Worm (Caenorhabditis elegans) whole organism, young adult: ENCODE results near the gene str-78.

Source experiments
- C06A6.2 ChIP-seq: fragments of 200-800 bp; sonication (Bioruptor generic); conservative IDR thresholded peaks from 2 replicates; pipeline ENCODE4 v1.3.6; 2022; ENCODE audit warnings: missing genetic modification characterization, missing compliant biosample characterization
- D2030.7 ChIP-seq: fragments of 200-800 bp; sonication (Bioruptor generic); IDR thresholded peaks from 2 replicates; pipeline ENCODE4 v1.3.6; 2022; ENCODE audit warnings: missing genetic modification reagents, missing genetic modification characterization, missing compliant biosample characterization
- F23B12.7 ChIP-seq: sonication (generic microtip); optimal IDR thresholded peaks from 2 replicates; lab custom pipeline; 2017; ENCODE audit warnings: missing genetic modification characterization, mild to moderate bottlenecking, missing compliant biosample characterization, antibody characterized with exemption, moderate library complexity; ENCODE audit not compliant: insufficient read depth
- F33H1.4 ChIP-seq: fragments of 200-800 bp; sonication (Bioruptor generic); IDR thresholded peaks from 2 replicates; pipeline ENCODE4 v1.3.6; 2022; ENCODE audit warnings: missing genetic modification reagents, missing genetic modification characterization, missing compliant biosample characterization
- F37B4.10 ChIP-seq: fragments of 200-800 bp; sonication (Bioruptor generic); IDR thresholded peaks from 2 replicates; pipeline ENCODE4 v1.3.6; 2022; ENCODE audit warnings: missing genetic modification characterization, missing compliant biosample characterization
- F49E8.2 ChIP-seq: sonication (generic microtip); optimal IDR thresholded peaks from 3 replicates; lab custom pipeline; 2017; ENCODE audit warnings: missing genetic modification characterization, mild to moderate bottlenecking, missing compliant biosample characterization, antibody characterized with exemption, moderate library complexity; ENCODE audit not compliant: insufficient read depth
- F52B5.7 ChIP-seq: sonication (generic microtip); optimal IDR thresholded peaks from 2 replicates; lab custom pipeline; 2016; ENCODE audit warnings: mild to moderate bottlenecking, missing genetic modification characterization, missing compliant biosample characterization
- K12H6.12 ChIP-seq: fragments of 200-800 bp; sonication (Bioruptor generic); optimal IDR thresholded peaks from 2 replicates; lab custom pipeline; 2018; ENCODE audit warnings: mild to moderate bottlenecking, missing genetic modification characterization, missing compliant biosample characterization
- T07F8.4 ChIP-seq: sonication (generic microtip); optimal IDR thresholded peaks from 2 replicates; lab custom pipeline; 2016; ENCODE audit warnings: mild to moderate bottlenecking, missing genetic modification characterization, moderate library complexity, missing compliant biosample characterization
- T26A5.8 ChIP-seq: sonication (generic microtip); optimal IDR thresholded peaks from 2 replicates; lab custom pipeline; 2016; ENCODE audit warnings: missing genetic modification characterization, missing compliant biosample characterization
- Y56A3A.18 ChIP-seq: fragments of 200-800 bp; sonication (Bioruptor generic); IDR thresholded peaks from 2 replicates; pipeline ENCODE4 v1.3.6; 2022; ENCODE audit warnings: missing genetic modification reagents, missing genetic modification characterization, missing compliant biosample characterization
- ZK185.1 ChIP-seq: sonication (generic microtip); optimal IDR thresholded peaks from 2 replicates; lab custom pipeline; 2016; ENCODE audit warnings: mild to moderate bottlenecking, missing genetic modification characterization, missing compliant biosample characterization; ENCODE audit not compliant: poor library complexity, severe bottlenecking
- atf-7 ChIP-seq: sonication (generic microtip); optimal IDR thresholded peaks from 2 replicates; lab custom pipeline; 2017; ENCODE audit warnings: mild to moderate bottlenecking, missing genetic modification characterization, missing compliant biosample characterization
- attf-6 ChIP-seq: fragments of 200-800 bp; sonication (Bioruptor generic); IDR thresholded peaks from 2 replicates; pipeline ENCODE4 v1.3.6; 2022; ENCODE audit warnings: missing genetic modification reagents, missing genetic modification characterization, missing compliant biosample characterization
- cebp-2 ChIP-seq: fragments of 200-800 bp; sonication (Bioruptor generic); IDR thresholded peaks from 2 replicates; pipeline ENCODE4 v1.3.6; 2022; ENCODE audit warnings: missing genetic modification characterization, missing compliant biosample characterization
- ceh-91 ChIP-seq: fragments of 200-800 bp; sonication (Bioruptor generic); IDR thresholded peaks from 2 replicates; pipeline ENCODE4 v1.3.6; 2022; ENCODE audit warnings: missing genetic modification reagents, missing genetic modification characterization, missing compliant biosample characterization
- die-1 ChIP-seq: sonication (generic microtip); optimal IDR thresholded peaks from 2 replicates; lab custom pipeline; 2016; ENCODE audit warnings: missing genotype, mild to moderate bottlenecking, missing genetic modification characterization, missing compliant biosample characterization
- dox-1 ChIP-seq: fragments of 200-800 bp; sonication (Bioruptor generic); IDR thresholded peaks from 2 replicates; pipeline ENCODE4 v1.3.6; 2022; ENCODE audit warnings: missing genetic modification reagents, missing genetic modification characterization, missing compliant biosample characterization
- egl-18 ChIP-seq: fragments of 200-800 bp; sonication (Bioruptor generic); IDR thresholded peaks from 2 replicates; pipeline ENCODE4 v1.3.6; 2022; ENCODE audit warnings: missing genetic modification reagents, missing genetic modification characterization, missing compliant biosample characterization
- egrh-3 ChIP-seq: fragments of 200-800 bp; sonication (Bioruptor generic); IDR thresholded peaks from 2 replicates; pipeline ENCODE4 v1.3.6; 2022; ENCODE audit warnings: missing genetic modification reagents, missing genetic modification characterization, missing compliant biosample characterization
- him-1 ChIP-seq: sonication (generic microtip); optimal IDR thresholded peaks from 2 replicates; lab custom pipeline; 2016; ENCODE audit warnings: missing genotype, missing genetic modification reagents, missing genetic modification characterization, missing compliant biosample characterization
- hmg-1.2 ChIP-seq: fragments of 200-800 bp; sonication (Bioruptor generic); IDR thresholded peaks from 2 replicates; pipeline ENCODE4 v1.3.6; 2022; ENCODE audit warnings: missing genetic modification reagents, missing genetic modification characterization, missing compliant biosample characterization
- hsf-1 ChIP-seq: fragments of 200-800 bp; sonication (Bioruptor generic); IDR thresholded peaks from 2 replicates; pipeline ENCODE4 v1.3.6; 2022; ENCODE audit warnings: missing genetic modification reagents, missing genetic modification characterization, missing compliant biosample characterization
- lin-26 ChIP-seq: fragments of 200-800 bp; sonication (Bioruptor generic); IDR thresholded peaks from 2 replicates; pipeline ENCODE4 v1.3.6; 2022; ENCODE audit warnings: missing genetic modification reagents, missing genetic modification characterization, missing compliant biosample characterization
- lin-35 ChIP-seq, 3 experiments: fragments of 150-350 bp in 2 of 3; sonication (generic microtip) in 1 of 3; optimal IDR thresholded peaks; 2 replicates each; lab custom pipeline; 2014 to 2018; ENCODE audit warnings: missing biosample characterization in 3 of 3, missing genetic modification characterization in 3 of 3, missing genetic modification reagents in 3 of 3
- lir-1 ChIP-seq: fragments of 200-800 bp; sonication (Bioruptor generic); conservative IDR thresholded peaks from 2 replicates; pipeline ENCODE4 v1.3.6; 2022; ENCODE audit warnings: missing genetic modification reagents, missing genetic modification characterization, missing compliant biosample characterization
- madf-3 ChIP-seq: fragments of 200-800 bp; sonication (Bioruptor generic); IDR thresholded peaks from 2 replicates; pipeline ENCODE4 v1.3.6; 2022; ENCODE audit warnings: missing genetic modification reagents, missing genetic modification characterization, missing compliant biosample characterization
- madf-8 ChIP-seq: fragments of 200-800 bp; sonication (Bioruptor generic); conservative IDR thresholded peaks from 2 replicates; pipeline ENCODE4 v1.3.6; 2022; ENCODE audit warnings: missing genetic modification reagents, missing genetic modification characterization, missing compliant biosample characterization
- mcd-1 ChIP-seq: fragments of 200-800 bp; sonication (Bioruptor generic); IDR thresholded peaks from 2 replicates; pipeline ENCODE4 v1.3.6; 2022; ENCODE audit warnings: missing genetic modification reagents, missing genetic modification characterization, missing compliant biosample characterization
- mel-28 ChIP-seq: sonication (generic microtip); optimal IDR thresholded peaks from 2 replicates; lab custom pipeline; 2016; ENCODE audit warnings: borderline replicate concordance, mild to moderate bottlenecking, missing genetic modification characterization, missing compliant biosample characterization
- nhr-120 ChIP-seq: fragments of 200-800 bp; sonication (Bioruptor generic); IDR thresholded peaks from 2 replicates; pipeline ENCODE4 v1.3.6; 2022; ENCODE audit warnings: missing genetic modification characterization, missing compliant biosample characterization
- pbrm-1 ChIP-seq: fragments of 200-800 bp; sonication (Bioruptor generic); IDR thresholded peaks from 2 replicates; pipeline ENCODE4 v1.3.6; 2022; ENCODE audit warnings: missing genetic modification reagents, missing genetic modification characterization, missing compliant biosample characterization
- tbp1 ChIP-seq: fragments of 200-800 bp; sonication (Bioruptor generic); optimal IDR thresholded peaks from 2 replicates; lab custom pipeline; 2018; ENCODE audit warnings: mild to moderate bottlenecking, missing genetic modification characterization, missing compliant biosample characterization
- xnd-1 ChIP-seq: sonication (generic microtip); optimal IDR thresholded peaks from 2 replicates; lab custom pipeline; 2016; ENCODE audit warnings: missing genotype, missing genetic modification reagents, missing genetic modification characterization, missing compliant biosample characterization
- ztf-22 ChIP-seq: fragments of 200-800 bp; sonication (Bioruptor generic); optimal IDR thresholded peaks from 2 replicates; lab custom pipeline; 2018; ENCODE audit warnings: mild to moderate bottlenecking, missing genetic modification characterization, moderate library complexity, missing compliant biosample characterization
- ztf-25 ChIP-seq: fragments of 200-800 bp; sonication (Bioruptor generic); IDR thresholded peaks from 2 replicates; pipeline ENCODE4 v1.3.6; 2022; ENCODE audit warnings: missing genetic modification reagents, missing genetic modification characterization, missing compliant biosample characterization
- ztf-26 ChIP-seq: sonication (generic microtip); optimal IDR thresholded peaks from 2 replicates; lab custom pipeline; 2017; ENCODE audit warnings: missing genetic modification characterization, missing compliant biosample characterization
- ztf-28 ChIP-seq: fragments of 200-800 bp; sonication (Bioruptor generic); IDR thresholded peaks from 2 replicates; pipeline ENCODE4 v1.3.6; 2022; ENCODE audit warnings: missing genetic modification reagents, missing genetic modification characterization, missing compliant biosample characterization
- ztf-6 ChIP-seq: fragments of 200-800 bp; sonication (Bioruptor generic); IDR thresholded peaks from 2 replicates; pipeline ENCODE4 v1.3.6; 2022; ENCODE audit warnings: missing genetic modification reagents, missing genetic modification characterization, missing compliant biosample characterization

str-78 gene

DNA sequence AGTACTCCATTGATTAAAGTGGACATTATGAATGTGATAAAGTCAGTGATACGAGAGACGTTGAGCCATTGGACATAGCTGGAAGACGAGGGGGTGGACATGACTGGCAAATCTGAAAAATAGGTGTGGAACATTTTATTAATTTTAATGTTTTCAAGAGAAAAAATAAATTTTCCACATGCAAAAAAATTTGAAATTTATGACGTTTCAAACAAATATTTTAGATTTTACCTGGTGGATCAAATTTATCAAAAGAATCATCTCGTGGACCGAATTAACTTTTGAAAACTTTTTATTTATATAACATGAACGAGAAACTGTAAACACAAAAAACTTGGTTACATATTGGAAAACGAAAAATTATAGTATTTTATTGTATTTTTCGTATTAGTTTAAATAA is at the start of gene str-78:
Gene str-78, minus strand, starts transcription at position 101 of the 400 bp plus-strand sequence.
- TF ChIP-seq ZK185.1, result no peak
- TF ChIP-seq tbp1 (GFP tag; lab: Kevin White, UChicago), result no peak
- TF ChIP-seq lin-35 (GFP tag; optimal IDR thresholded peaks at IDR 0.05; lab: Kevin White, UChicago), result no peak
- TF ChIP-seq mcd-1 (GFP tag; lab: Robert Waterston, UW), result no peak
- no peak for TF ChIP-seq mel-28
- no peak for TF ChIP-seq K12H6.12 (tag; lab: Kevin White, UChicago)
- no peak for TF ChIP-seq xnd-1 (tag; lab: Kevin White, UChicago)
- TF ChIP-seq C06A6.2, result no peak
- TF ChIP-seq egl-18 (GFP tag; lab: Robert Waterston, UW), result no peak
- TF ChIP-seq Y56A3A.18 (GFP tag; lab: Robert Waterston, UW), result no peak
- TF ChIP-seq D2030.7, result no peak
- no peak for TF ChIP-seq F52B5.7 (tag; lab: Kevin White, UChicago)
- TF ChIP-seq T07F8.4 (tag; lab: Kevin White, UChicago), result no peak
- TF ChIP-seq ztf-26 (tag; lab: Kevin White, UChicago), result no peak
- no peak for TF ChIP-seq F49E8.2 (tag; lab: Kevin White, UChicago)
- no peak for TF ChIP-seq ztf-22 (GFP tag; lab: Kevin White, UChicago)
- TF ChIP-seq, all 124 proteins: peak for 0

DNA sequence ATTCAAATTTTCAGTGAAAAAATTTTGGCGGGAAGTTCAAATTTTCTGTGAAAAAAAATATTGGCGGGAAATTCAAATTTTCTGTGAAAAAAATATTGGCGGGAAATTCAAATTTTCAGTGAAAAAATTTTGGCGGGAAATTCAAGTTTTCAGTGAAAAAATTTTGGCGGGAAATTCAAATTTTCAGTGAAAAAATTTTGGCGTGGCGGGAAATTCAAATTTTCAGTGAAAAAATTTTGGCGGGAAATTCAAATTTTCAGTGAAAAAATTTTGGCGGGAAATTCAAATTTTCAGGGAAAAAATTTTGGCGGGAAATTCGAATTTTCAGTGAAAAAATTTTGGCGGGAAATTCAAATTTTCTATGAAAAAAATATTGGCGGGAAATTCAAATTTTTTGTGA is 42.4 kb upstream of the str-78 start:
- TF ChIP-seq madf-8 (GFP tag; lab: Robert Waterston, UW) (peak; percentile 70), egrh-3 (peak; percentile 58), F33H1.4 (GFP tag; lab: Robert Waterston, UW) (peak; percentile 25), ztf-6 (GFP tag; lab: Robert Waterston, UW) (0 out of 2 replicates have a peak, but pooled peaks have one; percentile 39), D2030.7 (0 out of 2 replicates have a peak, but pooled peaks have one; percentile 29), cebp-2 (GFP tag; lab: Robert Waterston, UW) (peak; percentile 93), pbrm-1 (GFP tag; lab: Robert Waterston, UW) (peak; percentile 43; the same call in 1 of the 2 replicates), F37B4.10 (GFP tag; lab: Robert Waterston, UW) (peak; percentile 61; the same call in 1 of the 2 replicates), hsf-1 (GFP tag; lab: Robert Waterston, UW) (0 out of 2 replicates have a peak, but pooled peaks have one; percentile 52), attf-6 (peak; percentile 29; the same call in 1 of the 2 replicates)

DNA sequence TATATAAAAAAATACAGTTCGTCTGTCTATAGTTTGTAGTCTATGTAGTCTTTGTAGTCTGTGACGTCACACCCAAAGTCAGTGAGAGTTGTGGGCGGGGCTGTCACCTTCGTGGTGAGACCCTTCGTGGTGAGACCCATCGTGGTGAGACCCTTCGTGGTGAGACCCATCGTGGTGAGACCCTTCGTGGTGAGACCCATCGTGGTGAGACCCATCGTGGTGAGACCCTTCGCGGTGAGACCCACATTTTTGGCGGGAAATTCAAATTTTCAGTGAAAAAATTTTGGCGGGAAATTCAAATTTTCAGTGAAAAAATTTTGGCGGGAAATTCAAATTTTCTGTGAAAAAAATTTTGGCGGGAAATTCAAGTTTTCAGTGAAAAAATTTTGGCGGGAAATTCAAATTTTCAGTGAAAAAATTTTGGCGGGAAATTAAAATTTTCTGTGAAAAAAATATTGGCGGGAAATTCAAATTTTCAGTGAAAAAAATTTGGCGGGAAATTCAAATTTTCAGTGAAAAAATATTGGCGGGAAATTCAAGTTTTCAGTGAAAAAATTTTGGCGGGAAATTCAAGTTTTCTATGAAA is 41.4 kb upstream of the str-78 start:
- 0 out of 2 replicates have a peak, but pooled peaks have one; percentile 38 for TF ChIP-seq nhr-120
- TF ChIP-seq ceh-91 (GFP tag; lab: Robert Waterston, UW), result peak; percentile 42; the same call in 1 of the 2 replicates
- TF ChIP-seq attf-6, result peak; percentile 62
- TF ChIP-seq D2030.7, result peak; percentile 9; the same call in 1 of the 2 replicates
- TF ChIP-seq F33H1.4 (GFP tag; lab: Robert Waterston, UW), result peak; percentile 78
- 0 out of 2 replicates have a peak, but pooled peaks have one; percentile 4 for TF ChIP-seq egrh-3
- 0 out of 2 replicates have a peak, but pooled peaks have one; percentile 62 for TF ChIP-seq ztf-28 (GFP tag; lab: Robert Waterston, UW)
- TF ChIP-seq cebp-2 (GFP tag; lab: Robert Waterston, UW), result 0 out of 2 replicates have a peak, but pooled peaks have one; percentile 87
- peak; percentile 29; the same call in 1 of the 2 replicates for TF ChIP-seq dox-1 (GFP tag; lab: Robert Waterston, UW)
- TF ChIP-seq madf-3 (GFP tag; lab: Robert Waterston, UW), result 0 out of 2 replicates have a peak, but pooled peaks have one; percentile 74

DNA sequence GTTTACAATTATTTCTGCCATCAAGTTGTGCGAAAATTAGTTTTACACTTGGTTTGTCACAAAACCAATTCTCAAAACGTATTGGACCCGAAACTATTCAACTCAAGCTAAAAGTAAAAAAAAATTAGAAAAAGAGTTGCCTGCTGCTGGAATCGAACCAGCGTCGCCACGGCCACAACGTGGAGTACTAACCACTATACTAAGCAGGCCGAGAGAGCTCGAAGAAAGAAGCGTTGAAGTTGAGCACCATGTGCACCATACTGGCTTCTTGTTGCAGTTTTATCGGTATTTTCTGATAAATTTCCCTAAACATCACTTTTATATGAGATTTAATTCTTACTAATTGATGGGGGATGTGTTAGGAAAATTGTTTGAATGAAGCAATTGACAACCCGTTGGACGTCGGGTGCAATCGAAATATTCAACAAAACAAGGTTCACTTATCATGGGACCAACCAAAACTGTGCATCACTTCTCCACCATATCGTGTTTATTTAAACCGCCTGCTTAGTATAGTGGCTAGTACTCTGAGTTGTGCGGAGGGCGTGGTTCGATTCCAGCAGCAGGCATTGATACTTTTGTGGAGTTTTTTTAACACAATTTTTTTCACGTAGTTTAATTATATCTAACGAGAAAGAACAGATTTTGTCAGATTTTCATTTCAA is 40.6 kb upstream of the str-78 start:
- TF ChIP-seq hsf-1 (GFP tag; lab: Robert Waterston, UW) (no peak), ztf-25 (GFP tag; lab: Robert Waterston, UW) (peak; percentile 39; the same call in 1 of the 2 replicates), F37B4.10 (GFP tag; lab: Robert Waterston, UW) (no peak), lir-1 (GFP tag; lab: Robert Waterston, UW) (no peak), T26A5.8 (tag; lab: Kevin White, UChicago) (no peak), cebp-2 (GFP tag; lab: Robert Waterston, UW) (no peak), D2030.7 (peak; percentile 55; the same call in 1 of the 2 replicates), him-1 (tag; lab: Kevin White, UChicago) (peak; percentile 63), attf-6 (peak; percentile 94), hmg-1.2 (GFP tag; lab: Robert Waterston, UW) (peak; percentile 55; the same call in 1 of the 2 replicates), F23B12.7 (peak; percentile 13), atf-7 (no peak), lin-26 (peak; percentile 56), F49E8.2 (tag; lab: Kevin White, UChicago) (peak; percentile 1), pbrm-1 (GFP tag; lab: Robert Waterston, UW) (0 out of 2 replicates have a peak, but pooled peaks have one; percentile 7), die-1 (tag; lab: Kevin White, UChicago) (peak; percentile 34), tbp1 (GFP tag; lab: Kevin White, UChicago) (peak; percentile 87)
